Worm (Caenorhabditis elegans) whole organism, L4/young adult: ENCODE measurements around the gene W04B5.8.

Experiments
- W03F9.2 ChIP-seq: fragments of 150-350 bp; optimal IDR thresholded peaks from 2 replicates; lab custom pipeline; 2014; ENCODE audit warnings: missing biosample characterization, missing genetic modification characterization
- dao-5 ChIP-seq: sonication (generic microtip); optimal IDR thresholded peaks from 2 replicates; lab custom pipeline; 2016; ENCODE audit warnings: missing genotype, missing genetic modification characterization, moderate library complexity, missing compliant biosample characterization
- him-1 ChIP-seq: sonication (generic microtip); optimal IDR thresholded peaks from 2 replicates; lab custom pipeline; 2016; ENCODE audit warnings: missing genotype, missing genetic modification reagents, missing genetic modification characterization, missing compliant biosample characterization

The W04B5.8 gene

DNA sequence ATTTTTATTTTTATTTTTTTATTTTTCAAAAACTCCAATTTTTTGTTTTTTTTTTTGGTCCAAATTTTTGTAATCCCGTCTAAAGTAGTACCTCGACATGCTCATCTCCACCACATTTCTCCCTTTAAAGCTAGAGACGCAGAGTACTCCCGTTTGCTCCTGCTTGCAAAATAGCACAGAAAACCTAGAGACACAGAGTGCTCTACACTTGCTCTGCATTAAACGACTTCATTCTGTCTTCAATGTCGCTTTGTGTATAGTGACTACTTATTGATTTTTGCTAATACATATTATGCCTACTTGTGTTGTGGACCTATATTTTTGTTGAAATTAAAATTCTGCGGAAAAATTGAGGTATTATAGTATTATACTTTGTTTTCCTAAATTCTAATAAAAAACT is at the start of gene W04B5.8:
Gene W04B5.8, plus strand, starts transcription at position 195 of the 400 bp plus-strand sequence.
- no peak for TF ChIP-seq W03F9.2
- TF ChIP-seq dao-5 (tag; lab: Kevin White, UChicago): no peak
- no peak for TF ChIP-seq him-1

DNA sequence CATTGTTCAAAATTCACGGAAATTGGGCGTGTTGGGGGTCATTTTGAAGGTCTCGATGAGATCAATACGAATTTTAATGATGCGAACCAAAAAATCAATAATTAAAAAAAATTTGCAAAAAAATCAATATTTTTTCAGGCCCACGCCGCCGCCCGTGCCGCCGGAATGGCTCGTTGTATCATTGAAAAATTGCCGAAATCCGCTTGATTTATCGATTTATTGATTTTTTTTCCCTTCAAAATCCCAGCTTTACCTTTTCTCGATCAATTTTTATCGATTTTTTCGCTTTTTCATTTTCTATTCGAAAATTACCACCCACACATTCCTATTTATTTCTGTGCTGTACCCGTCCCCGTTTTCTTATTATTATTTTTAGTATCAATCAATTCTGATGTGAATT is 41.8 kb upstream of the W04B5.8 start:
- TF ChIP-seq dao-5 (tag; lab: Kevin White, UChicago) (no peak), W03F9.2 (no peak), him-1 (no peak)

DNA sequence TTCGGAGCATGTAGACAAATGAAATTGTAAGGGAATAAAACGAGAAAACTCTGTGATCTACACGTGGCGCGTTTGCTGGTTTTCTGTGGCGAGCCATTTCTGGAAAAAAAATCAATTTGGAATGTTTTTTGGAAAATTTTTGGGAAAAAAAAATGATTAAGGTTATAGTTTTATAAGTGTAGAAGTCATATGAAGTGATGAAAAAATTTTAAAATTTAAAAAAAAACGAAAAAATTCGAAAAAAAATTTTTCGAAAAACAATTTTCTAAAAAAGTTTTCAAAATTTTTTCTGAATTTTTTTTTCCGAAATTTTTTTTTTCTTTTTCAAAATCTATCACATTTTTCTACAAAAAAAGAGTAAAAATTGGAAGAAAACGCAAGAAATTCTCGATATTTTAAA is 39.6 kb upstream of the W04B5.8 start, which contains the start of gene H14E04.3:
Gene H14E04.3, minus strand, starts transcription at position 101 of the 400 bp plus-strand sequence.
- no peak for TF ChIP-seq W03F9.2
- no peak for TF ChIP-seq him-1
- no peak for TF ChIP-seq dao-5 (tag; lab: Kevin White, UChicago)

DNA sequence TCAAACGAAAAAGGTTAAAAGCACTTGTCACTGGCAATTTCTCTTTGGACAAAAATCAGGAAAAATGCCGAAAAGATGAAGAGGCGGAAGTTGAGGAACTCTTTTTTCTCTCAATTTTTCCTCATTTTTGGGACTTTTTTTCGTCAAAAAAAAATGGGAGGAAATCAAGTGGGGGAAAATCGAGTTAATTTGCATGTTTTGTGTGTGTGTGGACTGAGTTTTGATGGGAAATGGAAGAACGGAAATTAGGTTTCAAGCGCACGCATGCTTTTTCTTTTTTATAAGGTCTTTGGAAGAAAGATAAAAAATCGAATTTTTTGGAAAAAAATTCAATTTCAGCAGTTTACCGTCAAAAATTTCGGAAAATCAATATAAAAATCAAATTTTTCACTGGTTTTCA is 34.4 kb upstream of the W04B5.8 start:
- TF ChIP-seq W03F9.2 (no peak), dao-5 (tag; lab: Kevin White, UChicago) (no peak), him-1 (no peak)

DNA sequence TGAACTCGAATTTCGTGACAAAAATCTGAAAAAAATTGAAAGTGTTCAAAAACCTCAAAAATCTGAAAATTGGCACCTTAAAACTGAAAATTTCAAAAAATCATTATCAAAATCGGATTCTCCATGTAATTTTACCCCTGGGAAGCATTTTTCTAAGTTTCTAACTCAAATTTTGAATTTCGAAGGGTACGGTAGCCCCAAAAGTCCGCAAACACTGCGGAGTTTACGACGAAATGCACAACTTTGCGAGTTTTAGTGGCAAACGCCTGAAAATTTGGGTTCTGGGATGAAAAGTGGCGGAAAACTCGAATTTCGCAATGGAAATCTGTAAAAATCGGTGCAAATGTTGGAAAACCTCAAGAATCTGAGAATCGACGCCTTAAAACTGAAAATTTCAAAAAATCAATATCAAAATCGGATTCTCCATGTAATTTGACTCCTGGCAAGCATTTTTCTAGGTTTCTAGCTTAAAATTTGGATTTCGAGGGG is 32.4 kb upstream of the W04B5.8 start:
- TF ChIP-seq W03F9.2 (no peak), dao-5 (tag; lab: Kevin White, UChicago) (no peak), him-1 (no peak)

DNA sequence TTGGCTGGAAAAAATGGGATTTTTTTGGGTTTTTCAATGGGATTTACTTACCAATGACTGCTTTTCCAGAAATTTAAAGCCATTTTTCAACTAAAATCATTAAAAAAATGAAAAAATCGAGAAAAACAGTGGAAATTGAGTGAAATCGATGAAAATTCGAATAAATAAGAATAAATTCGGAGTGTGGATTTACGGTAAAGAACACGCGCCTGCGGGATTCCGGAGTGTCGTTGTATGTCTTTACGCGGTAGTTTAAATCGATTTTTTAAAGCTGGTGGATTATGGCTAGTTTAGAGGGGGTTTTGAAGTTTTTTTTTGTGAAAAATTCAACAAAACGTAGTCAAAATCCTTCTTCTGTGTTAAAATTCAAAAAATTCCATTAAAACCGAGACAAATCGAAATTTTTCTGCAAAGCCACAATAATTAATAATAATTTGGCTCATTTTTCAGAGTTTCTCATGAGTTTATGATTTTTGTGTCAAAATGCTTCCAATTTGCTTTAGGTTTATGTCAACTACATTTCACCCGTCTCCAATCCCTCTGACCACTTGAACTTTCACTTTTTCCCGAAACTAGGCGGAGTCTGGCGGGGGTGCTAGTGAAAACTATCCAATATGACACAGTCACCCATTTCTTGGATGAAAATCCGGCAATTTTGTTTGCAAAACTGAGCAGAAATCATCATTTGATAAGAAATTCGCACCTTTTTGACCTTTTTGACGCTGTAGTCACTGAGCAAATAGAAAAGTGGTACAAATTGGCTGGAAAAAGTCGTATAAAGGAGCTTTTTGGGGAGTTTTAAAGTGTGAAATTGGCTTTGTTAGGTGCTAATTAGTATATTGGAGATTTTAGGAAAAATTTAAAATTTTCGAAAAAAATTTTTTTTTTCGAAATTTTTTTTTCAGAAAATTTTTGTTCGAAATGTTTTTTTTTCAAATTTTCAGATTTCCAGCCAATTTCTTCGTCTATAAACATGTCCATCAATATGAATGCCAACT is 24.7 kb upstream of the W04B5.8 start, which contains the start of the genes cic-1 and strm-1:
Gene cic-1, minus strand, starts transcription at position 96 of the 998 bp plus-strand sequence.
Gene strm-1, plus strand, starts transcription at position 945 of the 998 bp plus-strand sequence.
- TF ChIP-seq dao-5 (tag; lab: Kevin White, UChicago): no peak
- peak; percentile 53 for TF ChIP-seq W03F9.2

DNA sequence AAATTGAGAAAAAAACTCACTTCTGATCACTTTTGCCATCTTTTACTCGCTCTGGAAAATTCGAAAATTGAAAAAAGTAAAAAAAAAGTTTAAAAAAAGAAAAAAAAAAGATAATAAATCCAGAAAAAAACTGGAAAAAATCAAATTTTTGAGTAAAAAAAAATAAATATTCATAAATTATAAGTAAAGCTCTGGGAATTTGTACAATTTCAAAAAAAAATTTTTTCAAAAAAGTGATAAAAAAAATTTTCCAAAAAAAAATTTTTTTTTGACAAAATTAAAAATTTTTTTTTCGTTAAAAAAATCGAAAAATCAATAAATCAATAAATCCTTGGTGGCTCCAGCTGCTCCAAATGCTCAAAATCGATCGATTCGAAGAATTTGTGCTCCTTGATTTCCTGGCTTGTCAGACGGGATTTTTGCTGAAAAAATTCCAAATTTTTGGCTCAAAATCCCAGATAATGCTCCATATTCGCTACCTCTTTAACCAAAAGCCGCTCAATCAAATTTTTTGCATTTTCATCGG is 15.1 kb upstream of the W04B5.8 start, which contains the start of gene mrpl-30:
Gene mrpl-30, minus strand, starts transcription at position 51 of the 526 bp plus-strand sequence.
- no peak for TF ChIP-seq dao-5 (tag; lab: Kevin White, UChicago)
- no peak for TF ChIP-seq him-1
- no peak for TF ChIP-seq W03F9.2

DNA sequence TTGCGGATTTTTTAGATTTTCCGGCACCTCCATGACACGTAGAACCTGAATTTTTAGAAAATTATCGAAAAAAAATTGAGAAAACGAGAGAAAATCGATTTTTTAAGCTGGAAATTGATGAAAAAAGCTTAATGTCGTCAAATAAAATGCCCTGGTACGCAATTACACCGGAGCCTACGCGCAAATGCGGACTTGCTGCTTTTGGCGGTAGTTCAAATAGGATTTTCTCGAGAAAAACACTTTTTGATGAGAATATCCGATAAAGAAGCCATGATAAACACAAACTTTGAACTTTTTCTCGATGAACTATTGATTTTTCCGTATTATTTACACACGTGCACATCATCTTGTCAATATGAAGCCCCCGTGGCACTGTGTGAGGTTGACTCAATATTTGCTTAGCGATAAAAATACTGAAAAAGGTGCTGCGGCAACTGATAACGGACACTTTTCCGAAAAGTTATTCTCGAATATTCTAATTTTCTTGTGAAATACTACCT is 7.9 kb upstream of the W04B5.8 start, which contains the start of the genes W04B5.5 and W04B5.3:
Gene W04B5.5, minus strand, starts transcription at position 51 of the 500 bp plus-strand sequence.
Gene W04B5.3, plus strand, starts transcription at position 356 of the 500 bp plus-strand sequence.
- TF ChIP-seq him-1: no peak
- no peak for TF ChIP-seq dao-5 (tag; lab: Kevin White, UChicago)
- no peak for TF ChIP-seq W03F9.2

DNA sequence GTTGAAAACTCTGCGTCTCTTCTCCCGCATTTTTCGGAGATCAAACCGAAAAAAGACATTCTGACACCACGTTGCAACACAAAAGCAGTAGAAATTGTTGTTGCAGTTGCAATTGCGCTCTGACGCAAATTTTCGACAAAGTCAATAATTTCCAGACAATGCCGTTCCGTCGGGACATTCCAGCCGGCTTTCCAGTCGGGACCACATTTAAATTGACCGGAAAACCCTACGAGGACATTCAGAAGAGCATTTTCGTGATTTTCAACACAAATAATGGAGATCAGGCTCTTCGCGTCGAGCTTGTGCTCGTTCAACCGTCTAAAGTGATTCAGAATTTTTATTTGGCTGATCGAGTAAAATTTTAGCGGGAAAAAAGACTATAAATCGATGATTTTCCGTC is 7.1 kb upstream of the W04B5.8 start:
- TF ChIP-seq W03F9.2: no peak

DNA sequence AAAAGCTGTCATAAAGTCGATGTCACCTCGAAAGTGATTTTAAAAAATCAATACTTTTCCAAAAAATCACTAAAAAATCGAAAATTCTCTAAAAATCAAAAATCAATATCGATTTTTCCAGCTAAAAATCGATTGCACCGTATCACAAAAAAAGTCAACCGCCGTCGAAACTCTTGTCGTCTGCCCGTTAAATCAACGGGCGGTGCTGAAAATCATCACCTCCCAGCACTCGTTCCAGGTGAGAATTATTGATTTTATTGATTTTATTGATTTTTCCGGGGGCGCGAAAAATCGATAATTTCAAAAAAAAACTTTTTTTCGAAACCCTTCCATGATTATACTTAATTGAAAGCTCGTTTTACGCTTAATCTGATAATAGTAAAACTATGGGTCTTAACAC is 6.6 kb upstream of the W04B5.8 start:
- no peak for TF ChIP-seq him-1
- no peak for TF ChIP-seq W03F9.2
- no peak for TF ChIP-seq dao-5 (tag; lab: Kevin White, UChicago)

DNA sequence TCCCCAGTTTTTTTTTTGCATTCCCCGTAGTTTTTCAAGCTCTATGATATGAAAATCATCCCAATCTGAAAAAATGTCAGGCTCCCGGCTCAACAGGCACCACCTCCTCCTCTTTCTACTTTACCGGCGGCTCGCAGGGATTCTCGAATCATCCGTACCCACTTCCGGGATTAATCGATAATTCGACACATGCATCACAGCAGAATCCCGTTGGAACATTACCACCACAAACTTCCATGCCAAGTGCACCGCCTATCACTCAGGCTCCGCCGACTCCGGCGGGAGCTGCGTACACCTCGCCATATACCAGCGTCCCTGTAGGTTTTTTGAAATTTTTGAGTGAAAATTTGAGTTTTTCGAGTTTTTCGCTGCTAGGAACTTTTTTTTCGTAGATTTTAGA is 4.9 kb upstream of the W04B5.8 start:
- TF ChIP-seq dao-5 (tag; lab: Kevin White, UChicago): no peak
- TF ChIP-seq W03F9.2: no peak
- no peak for TF ChIP-seq him-1

DNA sequence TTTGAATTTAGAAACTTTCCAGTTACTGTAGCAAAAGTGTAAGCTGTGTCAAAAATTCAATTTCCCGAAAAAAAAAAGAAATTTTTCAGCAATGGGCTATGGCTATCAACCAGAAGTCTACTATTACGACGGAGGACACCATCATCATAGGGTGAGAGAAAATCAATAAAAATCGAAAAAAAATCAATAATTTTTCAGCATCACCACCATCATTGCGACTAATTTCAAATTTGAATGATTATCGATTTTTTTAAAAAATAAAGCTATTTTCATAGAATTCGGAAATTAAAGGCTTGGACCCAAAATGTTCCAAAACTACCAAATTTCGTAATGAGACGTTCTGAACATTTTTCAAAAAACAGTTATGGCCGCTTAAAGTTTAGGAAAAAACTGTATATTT is 2.5 kb upstream of the W04B5.8 start:
- no peak for TF ChIP-seq him-1
- no peak for TF ChIP-seq W03F9.2
- TF ChIP-seq dao-5 (tag; lab: Kevin White, UChicago): no peak

DNA sequence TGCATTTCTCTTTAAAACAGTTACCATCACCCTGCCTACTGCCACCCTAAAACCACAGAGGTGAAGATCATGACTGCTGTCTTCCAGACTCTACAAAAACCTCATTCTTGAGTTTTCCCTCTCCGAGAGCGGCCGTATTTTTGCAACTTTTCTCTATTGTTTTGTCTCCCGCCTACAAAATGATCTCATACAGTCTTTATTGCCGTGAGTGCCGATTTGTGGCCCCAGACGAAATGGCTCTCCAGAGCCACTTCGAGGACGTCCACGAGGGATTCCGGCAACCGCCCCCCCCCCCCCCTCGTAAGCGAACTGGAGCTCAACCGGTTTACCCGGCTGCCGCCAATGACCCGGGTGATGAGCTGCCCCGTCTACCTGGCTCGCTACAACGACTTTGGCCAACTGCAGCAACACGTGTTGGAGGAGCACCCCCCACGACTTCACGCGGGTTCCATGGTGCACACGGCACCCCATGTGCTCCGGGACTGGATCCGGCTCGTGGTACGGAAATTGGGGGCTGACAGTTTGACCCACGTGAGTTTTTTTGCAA is 1.3 kb upstream of the W04B5.8 start:
- TF ChIP-seq W03F9.2: no peak
- no peak for TF ChIP-seq him-1
- TF ChIP-seq dao-5 (tag; lab: Kevin White, UChicago): no peak

DNA sequence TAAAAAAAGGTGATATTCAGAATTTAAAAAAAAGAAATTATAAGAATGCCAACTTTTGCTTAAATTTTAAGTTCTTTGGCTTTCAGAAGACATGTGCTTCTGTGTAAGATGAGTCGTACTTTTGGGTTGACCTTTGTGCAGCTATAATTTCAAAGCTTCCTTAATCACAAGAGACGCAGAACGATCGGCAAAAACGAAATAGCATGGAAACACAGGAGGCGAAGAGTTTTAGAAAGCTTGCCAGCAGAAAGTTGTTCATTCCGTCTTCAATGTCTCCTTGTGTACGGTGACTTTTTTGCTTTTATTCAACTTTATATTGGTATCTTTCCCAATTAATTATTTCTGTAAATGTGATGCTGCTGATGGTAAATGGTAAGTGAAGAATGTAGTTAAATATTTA is 6.8 kb downstream of the W04B5.8 start:
- no peak for TF ChIP-seq W03F9.2
- no peak for TF ChIP-seq dao-5 (tag; lab: Kevin White, UChicago)
- no peak for TF ChIP-seq him-1
